Fruit fly (Drosophila melanogaster) whole organism, pupa: Measurements from ENCODE around the gene CG31793.

Experiments used
- CG10348 ChIP-seq: fragments of 200-800 bp; sonication (Bioruptor generic); IDR thresholded peaks from 2 replicates; pipeline ENCODE4 v1.3.6; 2022; ENCODE audit warnings: missing biosample characterization, missing genetic modification characterization
- CG12605 ChIP-seq: fragments of 200-800 bp; sonication (Bioruptor generic); IDR thresholded peaks from 2 replicates; pipeline ENCODE4 v1.3.6; 2022; ENCODE audit warnings: missing biosample characterization, missing genetic modification characterization
- CG13204 ChIP-seq: fragments of 200-800 bp; sonication (Bioruptor generic); optimal IDR thresholded peaks from 2 replicates; lab custom pipeline; 2018; ENCODE audit warnings: missing biosample characterization, mild to moderate bottlenecking, missing genetic modification characterization, moderate library complexity
- CG14655 ChIP-seq: fragments of 200-800 bp; sonication (Bioruptor generic); optimal IDR thresholded peaks from 3 replicates; lab custom pipeline; 2017; ENCODE audit warnings: mild to moderate bottlenecking, missing biosample characterization, missing genetic modification reagents, missing genetic modification characterization
- CG15710 ChIP-seq: fragments of 200-800 bp; sonication (Bioruptor generic); optimal IDR thresholded peaks from 2 replicates; lab custom pipeline; 2018; ENCODE audit warnings: missing biosample characterization, mild to moderate bottlenecking, missing genetic modification characterization, moderate library complexity
- CG17806 ChIP-seq: fragments of 200-800 bp; sonication (Bioruptor generic); optimal IDR thresholded peaks from 2 replicates; lab custom pipeline; 2018; ENCODE audit warnings: missing biosample characterization, mild to moderate bottlenecking, missing genetic modification characterization, moderate library complexity
- CG32121 ChIP-seq: fragments of 200-800 bp; sonication (Bioruptor generic); IDR thresholded peaks from 2 replicates; pipeline ENCODE4 v1.3.6; 2022; ENCODE audit warnings: missing biosample characterization, missing genetic modification characterization
- CG34367 ChIP-seq: fragments of 200-800 bp; sonication (Bioruptor generic); optimal IDR thresholded peaks from 2 replicates; lab custom pipeline; 2018; ENCODE audit warnings: missing biosample characterization, mild to moderate bottlenecking, missing genetic modification characterization
- CG4496 ChIP-seq: fragments of 200-800 bp; sonication (Bioruptor generic); IDR thresholded peaks from 3 replicates; pipeline ENCODE4 v1.3.6; 2022; ENCODE audit warnings: missing biosample characterization, missing genetic modification characterization
- CG8159 ChIP-seq: fragments of 200-800 bp; sonication (Bioruptor generic); optimal IDR thresholded peaks from 3 replicates; lab custom pipeline; 2018; ENCODE audit warnings: missing biosample characterization, mild to moderate bottlenecking, missing genetic modification characterization, moderate library complexity
- CG8301 ChIP-seq: fragments of 200-800 bp; sonication (Bioruptor generic); optimal IDR thresholded peaks from 2 replicates; lab custom pipeline; 2018; ENCODE audit warnings: missing biosample characterization, mild to moderate bottlenecking, missing genetic modification characterization
- CG9948 ChIP-seq: fragments of 200-800 bp; sonication (Bioruptor generic); optimal IDR thresholded peaks from 2 replicates; lab custom pipeline; 2018; ENCODE audit warnings: missing biosample characterization, mild to moderate bottlenecking, missing genetic modification characterization, moderate library complexity
- D1 ChIP-seq: fragments of 200-800 bp; sonication (Bioruptor generic); optimal IDR thresholded peaks from 2 replicates; lab custom pipeline; 2018; ENCODE audit warnings: missing biosample characterization, mild to moderate bottlenecking, missing genetic modification characterization, moderate library complexity
- EcR ChIP-seq: fragments of 200-800 bp; sonication (Bioruptor generic); optimal IDR thresholded peaks from 3 replicates; lab custom pipeline; 2019; ENCODE audit warnings: missing biosample characterization, missing genetic modification characterization, mild to moderate bottlenecking, moderate library complexity, missing genetic modification reagents
- Ets98B ChIP-seq: fragments of 200-800 bp; sonication (Bioruptor generic); IDR thresholded peaks from 2 replicates; pipeline ENCODE4 v1.3.6; 2022; ENCODE audit warnings: missing biosample characterization, missing genetic modification characterization
- Pif1A ChIP-seq: fragments of 200-800 bp; sonication (Bioruptor generic); optimal IDR thresholded peaks from 3 replicates; lab custom pipeline; 2016; ENCODE audit warnings: missing biosample characterization, missing genetic modification characterization
- Pif1B ChIP-seq: fragments of 200-800 bp; sonication (Bioruptor generic); optimal IDR thresholded peaks from 3 replicates; lab custom pipeline; 2016; ENCODE audit warnings: missing biosample characterization, missing genetic modification characterization
- Snoo ChIP-seq: fragments of 200-800 bp; sonication (Bioruptor generic); optimal IDR thresholded peaks from 3 replicates; lab custom pipeline; 2017; ENCODE audit warnings: missing biosample characterization, mild to moderate bottlenecking, missing genetic modification characterization, inconsistent platforms
- fd96Ca ChIP-seq: fragments of 200-800 bp; sonication (Bioruptor generic); IDR thresholded peaks from 3 replicates; pipeline ENCODE4 v1.3.6; 2022; ENCODE audit warnings: missing biosample characterization, missing genetic modification characterization
- gl ChIP-seq: fragments of 200-800 bp; sonication (Bioruptor generic); optimal IDR thresholded peaks from 2 replicates; lab custom pipeline; 2018; ENCODE audit warnings: missing biosample characterization, mild to moderate bottlenecking, missing genetic modification characterization
- rn ChIP-seq: fragments of 200-800 bp; sonication (Bioruptor generic); IDR thresholded peaks from 2 replicates; pipeline ENCODE4 v1.3.6; 2022; ENCODE audit warnings: missing biosample characterization, missing genetic modification characterization

CG31793 gene

dm6 chr2L:19002959-19003371, at the start of gene CG31793:
Gene CG31793 (plus strand): TSS chr2L:19003367.
- TF ChIP-seq CG9948: peak; percentile 43
- TF ChIP-seq CG34367 (tag; lab: Kevin White, UChicago): peak; percentile 32
- TF ChIP-seq CG4496 (GFP tag; lab: Robert Waterston, UW): peak; percentile 80
- no peak for TF ChIP-seq CG10348 (GFP tag; lab: Robert Waterston, UW)
- TF ChIP-seq CG14655: peak; percentile 67
- peak; percentile 64 for TF ChIP-seq CG17806 (tag; lab: Kevin White, UChicago)
- TF ChIP-seq CG12605: no peak; the same call in 1 of the 2 replicates
- TF ChIP-seq CG8159 (tag; lab: Kevin White, UChicago): peak; percentile 98
- no peak for TF ChIP-seq CG13204
- no peak for TF ChIP-seq fd96Ca (GFP tag; lab: Robert Waterston, UW)
- TF ChIP-seq rn (GFP tag; lab: Robert Waterston, UW): 0 out of 2 replicates have a peak, but pooled peaks have one; percentile 25
- no peak for TF ChIP-seq EcR (GFP tag; lab: Kevin White, UChicago)
- TF ChIP-seq Pif1A (GFP tag; lab: Kevin White, UChicago): no peak
- peak; percentile 61 for TF ChIP-seq CG8301
- TF ChIP-seq CG32121 (GFP tag; lab: Robert Waterston, UW): peak; percentile 63
- TF ChIP-seq gl (tag; lab: Kevin White, UChicago): no peak
- peak; percentile 9 for TF ChIP-seq Snoo (tag; lab: Kevin White, UChicago)
- peak; percentile 84 for TF ChIP-seq D1 (tag; lab: Kevin White, UChicago)
- no peak for TF ChIP-seq CG15710
- TF ChIP-seq Pif1B (GFP tag; lab: Kevin White, UChicago): peak; percentile 71
- TF ChIP-seq Ets98B (GFP tag; lab: Robert Waterston, UW): peak; percentile 60; the same call in 1 of the 2 replicates

- TF ChIP-seq Ets98B (GFP tag; lab: Robert Waterston, UW): no peak
- TF ChIP-seq CG8301: no peak
- TF ChIP-seq EcR (GFP tag; lab: Kevin White, UChicago): peak; percentile 67
- TF ChIP-seq CG4496 (GFP tag; lab: Robert Waterston, UW): no peak
- no peak for TF ChIP-seq gl (tag; lab: Kevin White, UChicago)
- TF ChIP-seq CG17806 (tag; lab: Kevin White, UChicago): no peak
- no peak for TF ChIP-seq Pif1B (GFP tag; lab: Kevin White, UChicago)
- no peak for TF ChIP-seq D1 (tag; lab: Kevin White, UChicago)
- TF ChIP-seq CG14655: peak; percentile 2
- no peak for TF ChIP-seq CG12605
- no peak for TF ChIP-seq CG9948
- TF ChIP-seq rn (GFP tag; lab: Robert Waterston, UW): no peak
These were observed 49.5 kb upstream of the CG31793 start for dm6 chr2L:18953512-18954254.

- TF ChIP-seq CG13204 (no peak), EcR (GFP tag; lab: Kevin White, UChicago) (peak; percentile 57), gl (tag; lab: Kevin White, UChicago) (peak; percentile 32), CG4496 (GFP tag; lab: Robert Waterston, UW) (no peak), Ets98B (GFP tag; lab: Robert Waterston, UW) (peak; percentile 21; the same call in 1 of the 2 replicates), Pif1B (GFP tag; lab: Kevin White, UChicago) (peak; percentile 12), CG12605 (0 out of 2 replicates have a peak, but pooled peaks have one; percentile 26), CG32121 (GFP tag; lab: Robert Waterston, UW) (no peak; the same call in 1 of the 2 replicates), CG34367 (tag; lab: Kevin White, UChicago) (no peak), CG14655 (no peak)
These were observed 48.9 kb upstream of the CG31793 start, which contains the start of gene CG10621 for dm6 chr2L:18954255-18954715. Gene CG10621 (minus strand): TSS chr2L:18954431.

dm6 chr2L:18955666-18956065, 47.5 kb upstream of the CG31793 start:
- TF ChIP-seq fd96Ca (GFP tag; lab: Robert Waterston, UW) (no peak), CG13204 (no peak)

- TF ChIP-seq gl (tag; lab: Kevin White, UChicago) (peak; percentile 73), CG17806 (tag; lab: Kevin White, UChicago) (peak; percentile 87), EcR (GFP tag; lab: Kevin White, UChicago) (peak; percentile 90), CG32121 (GFP tag; lab: Robert Waterston, UW) (peak; percentile 86), CG12605 (peak; percentile 76), Pif1A (GFP tag; lab: Kevin White, UChicago) (peak; percentile 82), Snoo (tag; lab: Kevin White, UChicago) (peak; percentile 88), D1 (tag; lab: Kevin White, UChicago) (peak; percentile 59), rn (GFP tag; lab: Robert Waterston, UW) (peak; percentile 69; the same call in 1 of the 2 replicates), CG9948 (peak; percentile 77), Pif1B (GFP tag; lab: Kevin White, UChicago) (peak; percentile 85), fd96Ca (GFP tag; lab: Robert Waterston, UW) (no peak; the same call in 1 of the 3 replicates), CG14655 (peak; percentile 85), CG13204 (no peak), CG10348 (GFP tag; lab: Robert Waterston, UW) (no peak), CG8159 (tag; lab: Kevin White, UChicago) (peak; percentile 91), CG34367 (tag; lab: Kevin White, UChicago) (peak; percentile 78), Ets98B (GFP tag; lab: Robert Waterston, UW) (peak; percentile 85), CG8301 (peak; percentile 79), CG4496 (GFP tag; lab: Robert Waterston, UW) (peak; percentile 90), CG15710 (peak; percentile 89)
These were observed 46.0 kb upstream of the CG31793 start, which contains the start of gene Bhmt for dm6 chr2L:18957142-18957674. Gene Bhmt (minus strand): TSS chr2L:18957311.
